Worm (Caenorhabditis elegans) whole organism, early embryonic: Measurements from ENCODE around the gene ZC239.16.

Source experiments
- ama-1 ChIP-seq: fragments of 150-350 bp; optimal IDR thresholded peaks from 2 replicates; lab custom pipeline; 2014
- flt-1 ChIP-seq: fragments of 200-800 bp; sonication (Bioruptor generic); IDR thresholded peaks from 2 replicates; pipeline ENCODE4 v1.3.6; 2022; ENCODE audit warnings: missing genetic modification characterization, missing compliant biosample characterization

DNA sequence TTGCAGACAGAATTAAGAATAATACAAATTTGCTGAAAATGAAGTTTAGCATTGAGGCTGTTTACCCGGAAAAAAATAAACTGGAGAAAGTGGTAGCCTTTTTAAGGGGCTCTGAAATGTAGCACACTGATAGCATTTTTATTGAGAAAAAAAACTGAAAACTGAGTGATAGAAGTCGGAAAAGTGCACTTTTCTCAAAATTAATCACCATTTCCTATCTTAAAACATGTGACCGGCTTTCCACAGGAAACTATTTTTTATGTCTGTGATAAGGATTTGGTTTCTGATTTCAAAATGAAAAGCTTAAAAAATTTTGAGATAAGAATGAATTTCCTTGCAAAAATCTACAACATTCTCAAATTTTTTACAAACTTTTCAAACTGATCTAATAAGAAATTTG lies 4.4 kb downstream of the ZC239.16 start, which contains the start of gene ZC239.22:
- TF ChIP-seq ama-1 (lab: Kevin White, UChicago) (no peak), flt-1 (no peak)
